Worm (Caenorhabditis elegans) whole organism, late embryonic: ENCODE data around the gene lys-3.
A peak's percentile ranks its signal among the peaks of the same experiment; 100 is the strongest.

Experiments
- C08G9.2 ChIP-seq: sonication (generic microtip); optimal IDR thresholded peaks from 2 replicates; lab custom pipeline; 2016; ENCODE audit warnings: mild to moderate bottlenecking, missing genetic modification characterization, moderate library complexity, missing compliant biosample characterization
- C38D4.7 ChIP-seq: fragments of 200-800 bp; sonication (Bioruptor generic); optimal IDR thresholded peaks from 2 replicates; lab custom pipeline; 2018; ENCODE audit warnings: mild to moderate bottlenecking, missing genetic modification characterization, moderate library complexity, missing compliant biosample characterization
- K09A11.1 ChIP-seq: sonication (generic microtip); optimal IDR thresholded peaks from 2 replicates; lab custom pipeline; 2017; ENCODE audit warnings: antibody characterized with exemption, mild to moderate bottlenecking, missing genetic modification characterization, missing compliant biosample characterization; ENCODE audit not compliant: insufficient read depth
- T23F11.4 ChIP-seq: fragments of 200-800 bp; sonication (Bioruptor generic); optimal IDR thresholded peaks from 2 replicates; lab custom pipeline; 2018; ENCODE audit warnings: mild to moderate bottlenecking, missing genetic modification characterization, missing compliant biosample characterization
- Y22D7AL.16 ChIP-seq: sonication (generic microtip); optimal IDR thresholded peaks from 2 replicates; lab custom pipeline; 2016; ENCODE audit warnings: missing genetic modification characterization, missing compliant biosample characterization
- ceh-18 ChIP-seq: sonication (generic microtip); optimal IDR thresholded peaks from 2 replicates; lab custom pipeline; 2016; ENCODE audit warnings: missing genetic modification characterization, missing compliant biosample characterization
- ceh-2 ChIP-seq: sonication (generic microtip); optimal IDR thresholded peaks from 2 replicates; lab custom pipeline; 2016; ENCODE audit warnings: missing genotype, missing genetic modification characterization, missing compliant biosample characterization
- ceh-30 ChIP-seq: fragments of 150-350 bp; optimal IDR thresholded peaks from 2 replicates; lab custom pipeline; 2014; ENCODE audit warnings: missing biosample characterization, missing genetic modification characterization
- ceh-45 ChIP-seq: fragments of 200-800 bp; sonication (Bioruptor generic); IDR thresholded peaks from 2 replicates; pipeline ENCODE4 v1.3.6; 2022; ENCODE audit warnings: missing genetic modification reagents, missing genetic modification characterization, missing compliant biosample characterization
- ceh-48 ChIP-seq: sonication (generic microtip); optimal IDR thresholded peaks from 2 replicates; lab custom pipeline; 2016; ENCODE audit warnings: missing genetic modification characterization, inconsistent platforms, missing compliant biosample characterization
- dve-1 ChIP-seq: sonication (generic microtip); optimal IDR thresholded peaks from 2 replicates; lab custom pipeline; 2017; ENCODE audit warnings: antibody characterized with exemption, mild to moderate bottlenecking, missing genetic modification characterization, missing compliant biosample characterization
- elt-2 ChIP-seq: sonication (generic microtip); optimal IDR thresholded peaks from 2 replicates; lab custom pipeline; 2016; ENCODE audit warnings: missing genetic modification reagents, missing genetic modification characterization, missing compliant biosample characterization
- elt-4 ChIP-seq: sonication (generic microtip); optimal IDR thresholded peaks from 2 replicates; lab custom pipeline; 2016; ENCODE audit warnings: missing genetic modification characterization, missing compliant biosample characterization
- eyg-1 ChIP-seq: sonication (generic microtip); optimal IDR thresholded peaks from 2 replicates; lab custom pipeline; 2016; ENCODE audit warnings: missing genotype, missing genetic modification characterization, missing compliant biosample characterization
- gmeb-2 ChIP-seq: sonication (generic microtip); optimal IDR thresholded peaks from 2 replicates; lab custom pipeline; 2016; ENCODE audit warnings: missing genetic modification characterization, inconsistent platforms, missing compliant biosample characterization
- hlh-13 ChIP-seq: fragments of 200-800 bp; sonication (Bioruptor generic); optimal IDR thresholded peaks from 2 replicates; lab custom pipeline; 2018; ENCODE audit warnings: mild to moderate bottlenecking, missing genetic modification characterization, missing compliant biosample characterization
- hlh-15 ChIP-seq: sonication (generic microtip); optimal IDR thresholded peaks from 2 replicates; lab custom pipeline; 2016; ENCODE audit warnings: missing genetic modification characterization, missing compliant biosample characterization
- lin-11 ChIP-seq: fragments of 200-800 bp; sonication (Bioruptor generic); optimal IDR thresholded peaks from 2 replicates; lab custom pipeline; 2018; ENCODE audit warnings: mild to moderate bottlenecking, missing genetic modification characterization, missing compliant biosample characterization
- odd-2 ChIP-seq: sonication (generic microtip); optimal IDR thresholded peaks from 2 replicates; lab custom pipeline; 2017; ENCODE audit warnings: antibody characterized with exemption, mild to moderate bottlenecking, missing genetic modification characterization, missing compliant biosample characterization
- pat-9 ChIP-seq: fragments of 200-800 bp; sonication (Bioruptor generic); optimal IDR thresholded peaks from 2 replicates; lab custom pipeline; 2018; ENCODE audit warnings: mild to moderate bottlenecking, missing genetic modification characterization, moderate library complexity, missing compliant biosample characterization
- pha-2 ChIP-seq: sonication (generic microtip); optimal IDR thresholded peaks from 2 replicates; lab custom pipeline; 2017; ENCODE audit warnings: mild to moderate bottlenecking, missing genetic modification characterization, missing compliant biosample characterization
- pha-4 ChIP-seq: fragments of 150-350 bp; optimal IDR thresholded peaks from 2 replicates; lab custom pipeline; 2018; ENCODE audit warnings: missing biosample characterization, missing genetic modification reagents, missing genetic modification characterization
- pros-1 ChIP-seq: fragments of 150-350 bp; optimal IDR thresholded peaks from 2 replicates; lab custom pipeline; 2014; ENCODE audit warnings: missing biosample characterization, missing genetic modification reagents, missing genetic modification characterization
- ref-2 ChIP-seq: sonication (generic microtip); optimal IDR thresholded peaks from 2 replicates; lab custom pipeline; 2016; ENCODE audit warnings: missing genetic modification characterization, missing compliant biosample characterization
- rnt-1 ChIP-seq: sonication (generic microtip); optimal IDR thresholded peaks from 2 replicates; lab custom pipeline; 2016; ENCODE audit warnings: missing genetic modification characterization, missing compliant biosample characterization
- tbx-7 ChIP-seq: sonication (generic microtip); optimal IDR thresholded peaks from 2 replicates; lab custom pipeline; 2016; ENCODE audit warnings: missing genotype, missing genetic modification characterization, missing compliant biosample characterization
- unc-3 ChIP-seq, 2 experiments: fragments of 200-800 bp in 1 of 2; sonication (Bioruptor generic) in 1 of 2; sonication (generic microtip) in 1 of 2; conservative IDR thresholded peaks in 1 of 2; optimal IDR thresholded peaks in 1 of 2; 2 replicates each; pipeline versions ENCODE4 v1.3.6 to Lab custom; 2016 to 2022; ENCODE audit warnings: missing compliant biosample characterization in 2 of 2, missing genetic modification characterization in 2 of 2, missing genetic modification reagents in 1 of 2
- unc-42 ChIP-seq: sonication (generic microtip); optimal IDR thresholded peaks from 2 replicates; lab custom pipeline; 2016; ENCODE audit warnings: missing genotype, missing genetic modification characterization, missing compliant biosample characterization
- unc-86 ChIP-seq: sonication (generic microtip); optimal IDR thresholded peaks from 2 replicates; lab custom pipeline; 2016; ENCODE audit warnings: missing genetic modification characterization, missing compliant biosample characterization

lys-3 gene

DNA sequence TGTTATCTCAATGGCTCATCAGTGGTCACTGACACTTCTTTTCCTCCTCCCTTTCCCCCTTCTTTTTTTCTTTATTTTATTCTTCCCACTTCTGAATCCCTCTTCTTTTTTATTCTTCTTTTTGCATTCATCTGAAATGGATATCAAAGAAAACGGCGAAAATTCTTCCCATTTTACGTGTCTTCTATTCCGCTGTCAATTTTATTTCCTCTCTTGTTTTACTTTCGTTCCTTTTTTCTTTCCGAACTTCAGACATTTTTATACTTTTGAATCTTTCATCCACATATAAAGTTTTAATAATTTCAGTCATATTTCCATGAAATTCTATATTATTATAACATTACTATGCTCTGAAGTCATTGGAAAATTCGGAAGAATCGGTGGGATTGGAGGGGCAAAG, 3.9 kb upstream of the lys-3 start, which contains the start of gene B0024.3:
Gene B0024.3 (plus strand): TSS at position 301 of the 400 bp plus-strand sequence.
- TF ChIP-seq ref-2 (tag; lab: Kevin White, UChicago): no peak
- no peak for TF ChIP-seq eyg-1
- TF ChIP-seq unc-86 (tag; lab: Kevin White, UChicago): no peak

DNA sequence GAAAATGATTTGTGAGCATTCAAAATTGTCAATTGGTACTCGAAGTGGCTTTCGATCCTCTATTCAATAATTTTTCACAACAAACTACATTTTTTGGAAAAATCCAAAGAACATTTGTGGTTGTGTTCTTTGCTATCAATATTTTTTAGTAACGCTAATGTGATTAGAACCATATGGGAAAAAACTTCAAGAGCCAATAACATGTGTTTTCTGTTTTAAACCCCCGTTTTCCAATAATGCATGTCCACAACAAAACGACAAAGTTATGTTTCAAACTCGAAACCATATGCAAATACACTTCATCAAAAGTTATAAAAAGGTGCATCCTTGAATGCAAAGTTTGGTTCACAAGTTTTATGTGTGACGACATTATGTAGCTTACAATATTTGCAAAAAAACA, 2.5 kb upstream of the lys-3 start:
- TF ChIP-seq pha-4 (tag; lab: Kevin White, UChicago) (no peak), ceh-18 (tag; lab: Kevin White, UChicago) (no peak), pha-2 (tag; lab: Kevin White, UChicago) (no peak), dve-1 (tag; lab: Kevin White, UChicago) (no peak)

DNA sequence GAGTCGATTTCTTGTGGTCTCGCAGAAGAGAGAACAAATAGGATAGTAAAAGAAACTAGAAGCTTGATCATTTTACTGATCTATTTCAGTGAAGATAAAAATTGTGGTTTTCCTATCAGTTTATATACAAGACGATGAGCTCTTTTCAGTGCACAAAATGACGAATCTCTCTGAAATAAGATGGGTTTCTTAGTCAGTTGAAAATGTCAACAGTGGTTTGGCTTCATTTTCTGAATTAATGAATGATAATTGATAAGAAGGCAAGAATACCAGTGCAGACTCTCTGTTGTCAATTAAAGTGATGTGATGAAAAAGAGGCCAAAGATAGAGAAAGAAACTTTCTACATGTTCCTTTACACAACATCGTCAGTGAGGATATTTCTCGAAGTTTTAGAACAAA, 2.0 kb downstream of the lys-3 start, which contains the start of gene lys-2:
Gene lys-2 (minus strand): TSS at position 101 of the 400 bp plus-strand sequence.
- TF ChIP-seq odd-2 (tag; lab: Kevin White, UChicago) (no peak), pat-9 (no peak), lin-11 (no peak), ceh-30 (no peak), pros-1 (no peak), unc-3 (GFP tag; conservative IDR thresholded peaks at IDR 0.05; lab: Robert Waterston, UW) (no peak), unc-3 (tag; optimal IDR thresholded peaks at IDR 0.05; lab: Kevin White, UChicago) (no peak), K09A11.1 (tag; lab: Kevin White, UChicago) (no peak), hlh-15 (tag; lab: Kevin White, UChicago) (no peak), ceh-2 (tag; lab: Kevin White, UChicago) (no peak), gmeb-2 (no peak), unc-42 (tag; lab: Kevin White, UChicago) (no peak), tbx-7 (tag; lab: Kevin White, UChicago) (no peak)

DNA sequence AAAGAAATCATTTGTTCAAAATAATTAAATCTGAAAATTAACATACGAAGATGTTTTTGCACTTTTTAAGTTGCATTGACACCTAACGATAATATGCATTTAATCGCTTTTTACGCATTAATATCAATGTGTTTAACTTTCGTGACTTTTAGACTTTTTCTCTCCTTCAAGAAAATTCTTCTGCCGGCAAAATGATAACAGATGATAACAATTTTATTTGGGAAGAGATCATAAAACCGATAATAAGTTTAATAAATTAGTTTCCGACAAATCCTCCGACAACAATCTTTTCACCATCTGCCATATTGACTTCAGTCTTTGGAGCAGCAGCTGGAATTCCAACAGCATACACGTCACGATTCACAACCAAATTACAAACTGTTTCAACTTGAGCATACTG, 3.2 kb downstream of the lys-3 start:
- TF ChIP-seq T23F11.4 (GFP tag; lab: Kevin White, UChicago) (no peak), elt-2 (peak; percentile 15)
- TF ChIP-seq, all 69 proteins: peak for 1

DNA sequence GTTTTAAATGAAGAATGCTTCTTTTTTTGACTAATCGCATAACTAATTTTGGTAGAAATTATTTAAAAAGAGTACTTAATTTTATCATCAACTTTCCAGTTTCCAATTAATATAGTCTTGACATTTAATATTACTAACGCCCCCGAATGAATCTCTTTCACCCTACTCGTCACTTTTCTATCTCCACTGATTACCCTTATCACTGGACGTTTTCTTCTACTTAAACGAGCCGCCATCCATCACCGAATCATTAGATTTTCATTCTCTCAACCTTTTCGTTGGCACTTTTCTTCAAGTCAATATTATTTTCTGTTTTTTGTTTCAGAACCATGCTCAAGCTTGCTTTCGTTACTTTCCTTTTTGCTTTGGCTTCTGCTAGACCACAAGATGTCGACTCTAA, 5.8 kb downstream of the lys-3 start, which contains the start of gene lys-1:
Gene lys-1 (plus strand): TSS at position 326 of the 400 bp plus-strand sequence.
- TF ChIP-seq elt-2 (peak; percentile 20), Y22D7AL.16 (no peak)

DNA sequence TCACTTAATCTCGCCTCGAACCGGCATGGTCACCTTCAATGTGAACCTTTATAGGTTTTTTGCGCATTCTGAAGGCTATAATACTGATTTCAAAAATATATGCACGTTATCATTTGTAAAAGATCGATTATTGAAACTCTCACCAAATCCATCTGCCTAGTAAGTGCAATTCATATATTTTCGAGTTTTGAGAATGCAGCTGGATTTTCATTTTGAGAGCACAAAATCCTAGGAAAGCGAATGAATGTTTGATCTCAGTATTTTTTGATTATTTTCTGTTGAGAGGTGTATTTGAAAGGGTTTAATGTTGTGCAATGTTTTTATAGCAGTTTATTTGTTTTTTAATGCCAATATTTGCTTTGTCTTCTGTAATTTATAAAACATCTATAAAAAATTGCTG, 7.3 kb downstream of the lys-3 start:
- TF ChIP-seq ceh-45 (GFP tag; lab: Robert Waterston, UW) (no peak), ceh-48 (tag; lab: Kevin White, UChicago) (no peak), rnt-1 (tag; lab: Kevin White, UChicago) (no peak), elt-4 (tag; lab: Kevin White, UChicago) (no peak), hlh-13 (no peak), C08G9.2 (tag; lab: Kevin White, UChicago) (no peak)
- TF ChIP-seq, all 69 proteins: peak for 0

DNA sequence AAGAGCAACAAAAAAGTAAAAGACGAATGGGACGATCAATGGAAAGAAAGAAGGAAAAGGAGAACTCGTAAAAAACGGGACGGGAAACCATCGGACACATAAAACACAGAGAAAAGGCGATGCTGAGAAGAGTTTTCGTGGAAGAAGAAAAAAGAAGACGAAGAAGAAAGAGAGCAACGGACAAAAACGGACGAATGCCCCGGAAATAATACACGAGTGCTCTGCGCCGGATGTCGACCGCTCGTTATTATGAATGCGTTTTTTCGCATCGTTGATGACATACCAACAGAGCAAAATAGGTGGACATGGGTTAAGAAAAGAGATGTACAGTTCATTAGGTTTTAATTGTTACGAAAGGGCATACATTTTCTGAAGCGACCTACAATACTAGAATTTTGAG, 7.7 kb downstream of the lys-3 start, which contains the start of gene Y22F5A.11:
Gene Y22F5A.11 (minus strand): TSS at position 28 of the 400 bp plus-strand sequence.
- TF ChIP-seq unc-42 (tag; lab: Kevin White, UChicago): peak; percentile 0
- no peak for TF ChIP-seq C38D4.7 (GFP tag; lab: Kevin White, UChicago)
